Worm (Caenorhabditis elegans): Measurements from ENCODE around the gene H24K24.2.

H24K24.2 gene

ce11 chrV:893437-894018 is 24.1 kb upstream of the H24K24.2 start, which contains the start of the genes srlf-23 and srlf-20:
Gene srlf-23 (minus strand): TSS chrV:893537.
Gene srlf-20 (plus strand): TSS chrV:893968.
- no peak for TF ChIP-seq flt-1 (GFP tag; IDR thresholded peaks at IDR 0.05)
- no peak for TF ChIP-seq ztf-23 (GFP tag; IDR thresholded peaks at IDR 0.05)
- TF ChIP-seq T22C8.4 (GFP tag; IDR thresholded peaks at IDR 0.05), result no peak
- TF ChIP-seq cog-1 (tag; optimal IDR thresholded peaks at IDR 0.05), result no peak

ce11 chrV:899087-899486 is 18.5 kb upstream of the H24K24.2 start, which contains the start of gene nas-32:
Gene nas-32 (minus strand): TSS chrV:899187.
- TF ChIP-seq tab-1 (GFP tag; IDR thresholded peaks at IDR 0.05) (no peak), flt-1 (GFP tag; IDR thresholded peaks at IDR 0.05) (no peak), cog-1 (tag; optimal IDR thresholded peaks at IDR 0.05) (no peak), klf-2 (GFP tag; conservative IDR thresholded peaks at IDR 0.05) (no peak), ztf-23 (GFP tag; IDR thresholded peaks at IDR 0.05) (no peak), med-1 (GFP tag; optimal IDR thresholded peaks at IDR 0.05; ENCODE audit: insufficient read depth) (no peak), ztf-29 (GFP tag; IDR thresholded peaks at IDR 0.05) (no peak), T22C8.4 (GFP tag; IDR thresholded peaks at IDR 0.05) (no peak), ref-1 (GFP tag; conservative IDR thresholded peaks at IDR 0.05) (no peak)

ce11 chrV:903460-903859 is 14.1 kb upstream of the H24K24.2 start, which contains the start of gene fmo-5:
Gene fmo-5 (minus strand): TSS chrV:903665.
- TF ChIP-seq tab-1 (GFP tag; IDR thresholded peaks at IDR 0.05) (no peak), med-1 (GFP tag; optimal IDR thresholded peaks at IDR 0.05; ENCODE audit: insufficient read depth) (no peak), ref-1 (GFP tag; conservative IDR thresholded peaks at IDR 0.05) (no peak), klf-2 (GFP tag; conservative IDR thresholded peaks at IDR 0.05) (no peak), flt-1 (GFP tag; IDR thresholded peaks at IDR 0.05) (no peak), T22C8.4 (GFP tag; IDR thresholded peaks at IDR 0.05) (no peak), cog-1 (tag; optimal IDR thresholded peaks at IDR 0.05) (no peak), ztf-29 (GFP tag; IDR thresholded peaks at IDR 0.05) (no peak)

ce11 chrV:904232-904983 is 13.2 kb upstream of the H24K24.2 start, which contains the start of gene trm-2A:
Gene trm-2A (plus strand): TSS chrV:904963.
- 0 out of 2 replicates have a peak, but pooled peaks have one; percentile 39 for TF ChIP-seq ztf-23 (GFP tag; IDR thresholded peaks at IDR 0.05)
- TF ChIP-seq flt-1 (GFP tag; IDR thresholded peaks at IDR 0.05), result no peak
- TF ChIP-seq T22C8.4 (GFP tag; IDR thresholded peaks at IDR 0.05), result no peak

ce11 chrV:908681-909080 is 8.9 kb upstream of the H24K24.2 start:
- no peak for TF ChIP-seq flt-1 (GFP tag; IDR thresholded peaks at IDR 0.05)
- TF ChIP-seq tab-1 (GFP tag; IDR thresholded peaks at IDR 0.05), result no peak
- no peak for TF ChIP-seq ztf-23 (GFP tag; IDR thresholded peaks at IDR 0.05)
- no peak for TF ChIP-seq cog-1 (tag; optimal IDR thresholded peaks at IDR 0.05)
- TF ChIP-seq ref-1 (GFP tag; conservative IDR thresholded peaks at IDR 0.05), result no peak
- TF ChIP-seq med-1 (GFP tag; optimal IDR thresholded peaks at IDR 0.05; ENCODE audit: insufficient read depth), result no peak
- TF ChIP-seq ztf-29 (GFP tag; IDR thresholded peaks at IDR 0.05), result no peak
- TF ChIP-seq klf-2 (GFP tag; conservative IDR thresholded peaks at IDR 0.05), result no peak
- no peak for TF ChIP-seq T22C8.4 (GFP tag; IDR thresholded peaks at IDR 0.05)

ce11 chrV:910588-910987 is 7.0 kb upstream of the H24K24.2 start:
- no peak for TF ChIP-seq ztf-29 (GFP tag; IDR thresholded peaks at IDR 0.05)
- TF ChIP-seq ztf-23 (GFP tag; IDR thresholded peaks at IDR 0.05), result no peak
- no peak for TF ChIP-seq med-1 (GFP tag; optimal IDR thresholded peaks at IDR 0.05; ENCODE audit: insufficient read depth)
- no peak for TF ChIP-seq tab-1 (GFP tag; IDR thresholded peaks at IDR 0.05)
- no peak for TF ChIP-seq flt-1 (GFP tag; IDR thresholded peaks at IDR 0.05)
- no peak for TF ChIP-seq cog-1 (tag; optimal IDR thresholded peaks at IDR 0.05)
- TF ChIP-seq ref-1 (GFP tag; conservative IDR thresholded peaks at IDR 0.05), result no peak
- no peak for TF ChIP-seq T22C8.4 (GFP tag; IDR thresholded peaks at IDR 0.05)
- TF ChIP-seq klf-2 (GFP tag; conservative IDR thresholded peaks at IDR 0.05), result no peak

- no peak for TF ChIP-seq flt-1 (GFP tag; IDR thresholded peaks at IDR 0.05)
- TF ChIP-seq tab-1 (GFP tag; IDR thresholded peaks at IDR 0.05), result no peak
- no peak for TF ChIP-seq ztf-29 (GFP tag; IDR thresholded peaks at IDR 0.05)
- no peak for TF ChIP-seq klf-2 (GFP tag; conservative IDR thresholded peaks at IDR 0.05)
- no peak for TF ChIP-seq T22C8.4 (GFP tag; IDR thresholded peaks at IDR 0.05)
- no peak for TF ChIP-seq med-1 (GFP tag; optimal IDR thresholded peaks at IDR 0.05; ENCODE audit: insufficient read depth)
- TF ChIP-seq cog-1 (tag; optimal IDR thresholded peaks at IDR 0.05), result no peak
- TF ChIP-seq ref-1 (GFP tag; conservative IDR thresholded peaks at IDR 0.05), result no peak
- no peak for TF ChIP-seq ztf-23 (GFP tag; IDR thresholded peaks at IDR 0.05)
These were observed 6.1 kb upstream of the H24K24.2 start, which contains the start of gene adh-5 for ce11 chrV:911474-911873. Gene adh-5 (plus strand): TSS chrV:911774.

ce11 chrV:915716-916115 is 1.9 kb upstream of the H24K24.2 start:
- TF ChIP-seq ref-1 (GFP tag; conservative IDR thresholded peaks at IDR 0.05) (no peak), klf-2 (GFP tag; conservative IDR thresholded peaks at IDR 0.05) (no peak), ztf-23 (GFP tag; IDR thresholded peaks at IDR 0.05) (no peak), T22C8.4 (GFP tag; IDR thresholded peaks at IDR 0.05) (no peak), ztf-29 (GFP tag; IDR thresholded peaks at IDR 0.05) (no peak), med-1 (GFP tag; optimal IDR thresholded peaks at IDR 0.05; ENCODE audit: insufficient read depth) (no peak), cog-1 (tag; optimal IDR thresholded peaks at IDR 0.05) (no peak), tab-1 (GFP tag; IDR thresholded peaks at IDR 0.05) (no peak), flt-1 (GFP tag; IDR thresholded peaks at IDR 0.05) (no peak)

ce11 chrV:939341-939740 is 21.8 kb downstream of the H24K24.2 start:
- TF ChIP-seq ztf-29 (GFP tag; IDR thresholded peaks at IDR 0.05) (no peak), tab-1 (GFP tag; IDR thresholded peaks at IDR 0.05) (no peak), med-1 (GFP tag; optimal IDR thresholded peaks at IDR 0.05; ENCODE audit: insufficient read depth) (no peak), ref-1 (GFP tag; conservative IDR thresholded peaks at IDR 0.05) (no peak), cog-1 (tag; optimal IDR thresholded peaks at IDR 0.05) (no peak), ztf-23 (GFP tag; IDR thresholded peaks at IDR 0.05) (no peak), flt-1 (GFP tag; IDR thresholded peaks at IDR 0.05) (no peak), klf-2 (GFP tag; conservative IDR thresholded peaks at IDR 0.05) (no peak), T22C8.4 (GFP tag; IDR thresholded peaks at IDR 0.05) (no peak)
